Fruit fly (Drosophila melanogaster) whole organism, embryonic: ENCODE measurements around the gene Sec20.

ENCODE experiments used
- Atf3 ChIP-seq: fragments of 200-800 bp; sonication (Bioruptor generic); optimal IDR thresholded peaks from 3 replicates; lab custom pipeline; 2016; ENCODE audit warnings: missing biosample characterization, missing genetic modification characterization
- BtbVII ChIP-seq: fragments of 200-800 bp; sonication (Bioruptor generic); optimal IDR thresholded peaks from 3 replicates; lab custom pipeline; 2017; ENCODE audit warnings: missing biosample characterization, mild to moderate bottlenecking, missing genetic modification characterization
- CG10462 ChIP-seq: fragments of 200-800 bp; sonication (Bioruptor generic); optimal IDR thresholded peaks from 2 replicates; lab custom pipeline; 2016; ENCODE audit warnings: missing biosample characterization, missing genetic modification characterization
- CG10959 ChIP-seq: fragments of 200-800 bp; sonication (Bioruptor generic); IDR thresholded peaks from 2 replicates; pipeline ENCODE4 v1.3.6; 2022; ENCODE audit warnings: missing biosample characterization, missing genetic modification characterization
- CG11085 ChIP-seq: fragments of 200-800 bp; sonication (Bioruptor generic); IDR thresholded peaks from 2 replicates; pipeline ENCODE4 v1.3.6; 2022; ENCODE audit warnings: missing biosample characterization, missing genetic modification characterization
- CG11093 ChIP-seq: fragments of 200-800 bp; sonication (Bioruptor generic); IDR thresholded peaks from 3 replicates; pipeline ENCODE4 v1.3.6; 2022; ENCODE audit warnings: missing biosample characterization, missing genetic modification characterization
- CG11247 ChIP-seq: fragments of 200-800 bp; sonication (Bioruptor generic); IDR thresholded peaks from 2 replicates; pipeline ENCODE4 v1.3.6; 2022; ENCODE audit warnings: missing biosample characterization, missing genetic modification characterization
- CG11696 ChIP-seq: fragments of 200-800 bp; sonication (Bioruptor generic); IDR thresholded peaks from 2 replicates; pipeline ENCODE4 v1.3.6; 2022; ENCODE audit warnings: missing biosample characterization, missing genetic modification characterization
- CG12155 ChIP-seq: fragments of 200-800 bp; sonication (Bioruptor generic); optimal IDR thresholded peaks from 3 replicates; lab custom pipeline; 2016; ENCODE audit warnings: missing biosample characterization, missing genetic modification characterization
- CG12391 ChIP-seq: fragments of 200-800 bp; sonication (Bioruptor generic); optimal IDR thresholded peaks from 3 replicates; lab custom pipeline; 2018; ENCODE audit warnings: missing biosample characterization, mild to moderate bottlenecking, missing genetic modification characterization, moderate library complexity
- CG12659 ChIP-seq: fragments of 200-800 bp; sonication (Bioruptor generic); optimal IDR thresholded peaks from 3 replicates; lab custom pipeline; 2017; ENCODE audit warnings: mild to moderate bottlenecking, missing biosample characterization, missing genetic modification reagents, missing genetic modification characterization
- CG13624 ChIP-seq: fragments of 200-800 bp; sonication (Bioruptor generic); optimal IDR thresholded peaks from 2 replicates; lab custom pipeline; 2016; ENCODE audit warnings: missing biosample characterization, missing genetic modification characterization
- CG14710 ChIP-seq: fragments of 200-800 bp; sonication (Bioruptor generic); optimal IDR thresholded peaks from 3 replicates; lab custom pipeline; 2019; ENCODE audit warnings: missing biosample characterization, mild to moderate bottlenecking, missing genetic modification characterization, moderate library complexity
- CG15479 ChIP-seq: fragments of 200-800 bp; sonication (Bioruptor generic); optimal IDR thresholded peaks from 3 replicates; lab custom pipeline; 2019; ENCODE audit warnings: missing biosample characterization, mild to moderate bottlenecking, missing genetic modification characterization, moderate library complexity
- CG17359 ChIP-seq: fragments of 200-800 bp; sonication (Bioruptor generic); optimal IDR thresholded peaks from 3 replicates; lab custom pipeline; 2018; ENCODE audit warnings: missing biosample characterization, mild to moderate bottlenecking, missing genetic modification characterization, moderate library complexity
- CG17802 ChIP-seq: fragments of 200-800 bp; sonication (Bioruptor generic); optimal IDR thresholded peaks from 2 replicates; lab custom pipeline; 2018; ENCODE audit warnings: missing biosample characterization, mild to moderate bottlenecking, missing genetic modification characterization, moderate library complexity
- CG2120 ChIP-seq: fragments of 200-800 bp; sonication (Bioruptor generic); optimal IDR thresholded peaks from 3 replicates; lab custom pipeline; 2016; ENCODE audit warnings: missing biosample characterization, missing genetic modification characterization
- CG34224 ChIP-seq: fragments of 200-800 bp; sonication (Bioruptor generic); IDR thresholded peaks from 3 replicates; pipeline ENCODE4 v1.3.6; 2022; ENCODE audit warnings: missing biosample characterization, missing genetic modification characterization; ENCODE audit not compliant: partially characterized antibody
- CG5245 ChIP-seq: fragments of 200-800 bp; sonication (Bioruptor generic); optimal IDR thresholded peaks from 3 replicates; lab custom pipeline; 2016; ENCODE audit warnings: missing biosample characterization, missing genetic modification characterization
- CG7372 ChIP-seq: fragments of 200-800 bp; sonication (Bioruptor generic); IDR thresholded peaks from 2 replicates; pipeline ENCODE4 v1.3.6; 2022; ENCODE audit warnings: missing biosample characterization, missing genetic modification characterization
- CG7556 ChIP-seq: fragments of 200-800 bp; sonication (Bioruptor generic); optimal IDR thresholded peaks from 2 replicates; lab custom pipeline; 2017; ENCODE audit warnings: missing biosample characterization, mild to moderate bottlenecking, missing genetic modification characterization
- CG7928 ChIP-seq: fragments of 200-800 bp; sonication (Bioruptor generic); optimal IDR thresholded peaks from 2 replicates; lab custom pipeline; 2017; ENCODE audit warnings: missing biosample characterization, mild to moderate bottlenecking, missing genetic modification characterization
- CG8478 ChIP-seq: fragments of >200 bp; optimal IDR thresholded peaks from 2 replicates; lab custom pipeline; 2018
- Deaf1 ChIP-seq: fragments of 200-800 bp; optimal IDR thresholded peaks from 3 replicates; lab custom pipeline; 2019; ENCODE audit warnings: missing biosample characterization, mild to moderate bottlenecking, missing genetic modification characterization, moderate library complexity
- Drgx ChIP-seq: fragments of 200-800 bp; sonication (Bioruptor generic); IDR thresholded peaks from 2 replicates; pipeline ENCODE4 v1.3.6; 2022; ENCODE audit warnings: missing biosample characterization, missing genetic modification characterization
- E2f1 ChIP-seq: fragments of 200-800 bp; sonication (Bioruptor generic); IDR thresholded peaks from 2 replicates; pipeline ENCODE4 v1.3.6; 2022; ENCODE audit warnings: missing biosample characterization, missing genetic modification characterization
- Hr78 ChIP-seq, 2 experiments: fragments of 200-800 bp in 1 of 2; fragments of >200 bp in 1 of 2; sonication (Bioruptor generic) in 1 of 2; optimal IDR thresholded peaks; 2 replicates each; lab custom pipeline; 2017 to 2019; ENCODE audit warnings: missing biosample characterization in 2 of 2, missing genetic modification characterization in 2 of 2, mild to moderate bottlenecking in 1 of 2, moderate library complexity in 1 of 2
- Kr ChIP-seq: fragments of 200-800 bp; sonication (Bioruptor generic); optimal IDR thresholded peaks from 2 replicates; lab custom pipeline; 2017; ENCODE audit warnings: missing biosample characterization, mild to moderate bottlenecking, missing genetic modification characterization
- Lim3 ChIP-seq: fragments of 200-800 bp; sonication (Bioruptor generic); IDR thresholded peaks from 2 replicates; pipeline ENCODE4 v1.3.6; 2022; ENCODE audit warnings: missing biosample characterization, missing genetic modification characterization
- Mrtf ChIP-seq: fragments of 200-800 bp; sonication (Bioruptor generic); IDR thresholded peaks from 3 replicates; pipeline ENCODE4 v1.3.6; 2022; ENCODE audit warnings: missing biosample characterization, missing genetic modification characterization
- Sry-β ChIP-seq: fragments of 200-800 bp; sonication (Bioruptor generic); optimal IDR thresholded peaks from 2 replicates; lab custom pipeline; 2018; ENCODE audit warnings: missing biosample characterization, mild to moderate bottlenecking, missing genetic modification characterization, moderate library complexity
- Taf1 ChIP-seq: fragments of 200-800 bp; sonication (Bioruptor generic); IDR thresholded peaks from 2 replicates; pipeline ENCODE4 v1.3.6; 2022; ENCODE audit warnings: missing biosample characterization, missing genetic modification characterization
- ato ChIP-seq: fragments of 200-800 bp; sonication (Bioruptor generic); IDR thresholded peaks from 2 replicates; pipeline ENCODE4 v1.3.6; 2022; ENCODE audit warnings: missing biosample characterization, missing genetic modification characterization; ENCODE audit not compliant: partially characterized antibody
- bsh ChIP-seq, 2 experiments: fragments of 200-800 bp; sonication (Bioruptor generic); optimal IDR thresholded peaks; 2 replicates each; lab custom pipeline; 2017 to 2018; ENCODE audit warnings: mild to moderate bottlenecking in 2 of 2, missing biosample characterization in 2 of 2, missing genetic modification characterization in 2 of 2, moderate library complexity in 1 of 2
- chif ChIP-seq, 2 experiments: fragments of 200-800 bp; sonication (Bioruptor generic); optimal IDR thresholded peaks; 3 replicates each; lab custom pipeline; 2016; ENCODE audit warnings: missing biosample characterization in 2 of 2, missing genetic modification characterization in 2 of 2
- corto ChIP-seq: fragments of 200-800 bp; sonication (Bioruptor generic); optimal IDR thresholded peaks from 2 replicates; lab custom pipeline; 2016; ENCODE audit warnings: missing biosample characterization, mild to moderate bottlenecking, missing genetic modification characterization, moderate library complexity
- esg ChIP-seq: fragments of 200-800 bp; sonication (Bioruptor generic); conservative IDR thresholded peaks from 2 replicates; pipeline ENCODE4 v1.3.6; 2022; ENCODE audit warnings: missing biosample characterization, missing genetic modification characterization
- ewg ChIP-seq: fragments of 200-800 bp; sonication (Bioruptor generic); optimal IDR thresholded peaks from 3 replicates; lab custom pipeline; 2017; ENCODE audit warnings: mild to moderate bottlenecking, missing biosample characterization, missing genetic modification reagents, missing genetic modification characterization
- fd102C ChIP-seq: fragments of 200-800 bp; sonication (Bioruptor generic); optimal IDR thresholded peaks from 2 replicates; lab custom pipeline; 2018; ENCODE audit warnings: missing biosample characterization, mild to moderate bottlenecking, missing genetic modification characterization, moderate library complexity
- fru ChIP-seq: fragments of >200 bp; optimal IDR thresholded peaks from 2 replicates; lab custom pipeline; 2017
- grau ChIP-seq: fragments of 200-800 bp; optimal IDR thresholded peaks from 3 replicates; lab custom pipeline; 2019; ENCODE audit warnings: missing biosample characterization, mild to moderate bottlenecking, missing genetic modification characterization, moderate library complexity
- hth ChIP-seq: fragments of >200 bp; optimal IDR thresholded peaks from 2 replicates; lab custom pipeline; 2017; ENCODE audit warnings: inconsistent platforms
- pb ChIP-seq: fragments of 200-800 bp; sonication (Bioruptor generic); optimal IDR thresholded peaks from 3 replicates; lab custom pipeline; 2016; ENCODE audit warnings: missing biosample characterization, missing genetic modification characterization
- phol ChIP-seq: fragments of 200-800 bp; sonication (Bioruptor generic); optimal IDR thresholded peaks from 3 replicates; lab custom pipeline; 2018; ENCODE audit warnings: missing biosample characterization, mild to moderate bottlenecking, missing genetic modification characterization, moderate library complexity
- run ChIP-seq: fragments of 200-800 bp; sonication (Bioruptor generic); optimal IDR thresholded peaks from 3 replicates; lab custom pipeline; 2018; ENCODE audit warnings: missing biosample characterization, mild to moderate bottlenecking, missing genetic modification characterization
- stc ChIP-seq: fragments of 200-800 bp; sonication (Bioruptor generic); IDR thresholded peaks from 2 replicates; pipeline ENCODE4 v1.3.6; 2022; ENCODE audit warnings: missing biosample characterization, missing genetic modification characterization
- trem ChIP-seq: fragments of 200-800 bp; optimal IDR thresholded peaks from 3 replicates; lab custom pipeline; 2019; ENCODE audit warnings: missing biosample characterization, mild to moderate bottlenecking, missing genetic modification characterization, moderate library complexity
- vvl ChIP-seq: fragments of 200-800 bp; sonication (Bioruptor generic); IDR thresholded peaks from 2 replicates; pipeline ENCODE4 v1.3.6; 2022; ENCODE audit warnings: missing biosample characterization, missing genetic modification characterization
- wek ChIP-seq: fragments of 200-800 bp; sonication (Bioruptor generic); optimal IDR thresholded peaks from 3 replicates; lab custom pipeline; 2018; ENCODE audit warnings: missing biosample characterization, mild to moderate bottlenecking, missing genetic modification characterization, moderate library complexity
- yki ChIP-seq: fragments of >200 bp; optimal IDR thresholded peaks from 3 replicates; lab custom pipeline; 2018
- z ChIP-seq: fragments of 200-800 bp; sonication (Bioruptor generic); IDR thresholded peaks from 3 replicates; pipeline ENCODE4 v1.3.6; 2022; ENCODE audit warnings: missing biosample characterization, missing genetic modification characterization
- zen ChIP-seq: fragments of 200-800 bp; sonication (Bioruptor generic); optimal IDR thresholded peaks from 3 replicates; lab custom pipeline; 2018; ENCODE audit warnings: missing biosample characterization, mild to moderate bottlenecking, missing genetic modification characterization, moderate library complexity

Gene Sec20

dm6 chr3R:5791497-5791896 lies 32.8 kb downstream of the Sec20 start, which contains the start of gene Hpf1 (continued):
- TF ChIP-seq CG7928 (GFP tag; lab: Kevin White, UChicago) (peak; percentile 80), pb (GFP tag; lab: Kevin White, UChicago) (peak; percentile 97), hth (lab: Kevin White, UChicago) (no peak), z (GFP tag; lab: Robert Waterston, UW) (peak; percentile 53; the same call in 1 of the 3 replicates), Hr78 (GFP tag; optimal IDR thresholded peaks at IDR 0.05; lab: Kevin White, UChicago) (no peak), Taf1 (GFP tag; lab: Robert Waterston, UW) (peak; percentile 97), CG10462 (peak; percentile 98), fd102C (peak; percentile 63), vvl (peak; percentile 98), CG34224 (GFP tag; lab: Robert Waterston, UW) (no peak), Deaf1 (peak; percentile 85), bsh (GFP tag; optimal IDR thresholded peaks at IDR 0.05; lab: Kevin White, UChicago) (peak; percentile 97 to 98), CG10959 (GFP tag; lab: Robert Waterston, UW) (peak; percentile 93), Atf3 (GFP tag; lab: Kevin White, UChicago) (peak; percentile 98), CG15479 (GFP tag; lab: Kevin White, UChicago) (peak; percentile 73), CG17359 (tag; lab: Kevin White, UChicago) (peak; percentile 98), phol (peak; percentile 98), run (tag; lab: Kevin White, UChicago) (peak; percentile 93), Lim3 (peak; percentile 85), CG8478 (lab: Kevin White, UChicago) (no peak), ewg (GFP tag; lab: Kevin White, UChicago) (peak; percentile 93), CG7372 (GFP tag; lab: Robert Waterston, UW) (peak; percentile 98), Drgx (GFP tag; lab: Robert Waterston, UW) (peak; percentile 98), corto (GFP tag; lab: Kevin White, UChicago) (peak; percentile 98), Mrtf (GFP tag; lab: Robert Waterston, UW) (peak; percentile 97), chif (GFP tag; optimal IDR thresholded peaks at IDR 0.05; lab: Kevin White, UChicago) (peak; percentile 98), CG14710 (peak; percentile 96), ato (GFP tag; lab: Robert Waterston, UW) (no peak), CG11093 (GFP tag; lab: Robert Waterston, UW) (peak; percentile 98), CG5245 (GFP tag; lab: Kevin White, UChicago) (peak; percentile 97), CG2120 (GFP tag; lab: Kevin White, UChicago) (peak; percentile 99), fru (lab: Kevin White, UChicago) (no peak), yki (lab: Kevin White, UChicago) (no peak), CG12659 (GFP tag; lab: Kevin White, UChicago) (peak; percentile 99), CG12155 (GFP tag; lab: Kevin White, UChicago) (peak; percentile 98), CG11247 (GFP tag; lab: Robert Waterston, UW) (peak; percentile 97), Kr (GFP tag; lab: Kevin White, UChicago) (peak; percentile 4), stc (GFP tag; lab: Robert Waterston, UW) (peak; percentile 96), Sry-β (peak; percentile 65), CG13624 (GFP tag; lab: Kevin White, UChicago) (peak; percentile 99), CG11085 (GFP tag; lab: Robert Waterston, UW) (peak; percentile 96), grau (tag; lab: Kevin White, UChicago) (peak; percentile 98), wek (peak; percentile 99), CG11696 (peak; percentile 90), BtbVII (GFP tag; lab: Kevin White, UChicago) (peak; percentile 98), trem (tag; lab: Kevin White, UChicago) (peak; percentile 94), zen (tag; lab: Kevin White, UChicago) (peak; percentile 97), CG7556 (GFP tag; lab: Kevin White, UChicago) (peak; percentile 97), CG17802 (tag; lab: Kevin White, UChicago) (peak; percentile 79), CG12391 (tag; lab: Kevin White, UChicago) (peak; percentile 98), esg (GFP tag; lab: Robert Waterston, UW) (peak; percentile 98), E2f1 (GFP tag; lab: Robert Waterston, UW) (peak; percentile 98)
